Worm (Caenorhabditis elegans) whole organism, L2 larva: ENCODE data around the gene srlf-30.

Experiments
- C34F6.9 ChIP-seq: fragments of 150-350 bp; optimal IDR thresholded peaks from 2 replicates; lab custom pipeline; 2014; ENCODE audit warnings: missing biosample characterization, missing genetic modification characterization
- F13H6.1 ChIP-seq: sonication (generic microtip); optimal IDR thresholded peaks from 2 replicates; lab custom pipeline; 2016; ENCODE audit warnings: missing genetic modification characterization, missing compliant biosample characterization
- R02D3.7 ChIP-seq: fragments of 150-350 bp; optimal IDR thresholded peaks from 2 replicates; lab custom pipeline; 2014; ENCODE audit warnings: missing biosample characterization, missing genetic modification characterization
- Y55F3AM.14 ChIP-seq: fragments of 200-800 bp; sonication (Bioruptor generic); optimal IDR thresholded peaks from 2 replicates; lab custom pipeline; 2018; ENCODE audit warnings: mild to moderate bottlenecking, missing genetic modification characterization, missing compliant biosample characterization
- ZK546.5 ChIP-seq: sonication (generic microtip); optimal IDR thresholded peaks from 2 replicates; lab custom pipeline; 2017; ENCODE audit warnings: missing biosample characterization, missing genetic modification characterization
- alr-1 ChIP-seq: fragments of 150-350 bp; optimal IDR thresholded peaks from 2 replicates; lab custom pipeline; 2014; ENCODE audit warnings: missing biosample characterization, missing genetic modification characterization
- aly-2 ChIP-seq: fragments of 150-350 bp; optimal IDR thresholded peaks from 2 replicates; lab custom pipeline; 2014; ENCODE audit warnings: missing biosample characterization, missing genetic modification characterization
- ama-1 ChIP-seq: fragments of 150-350 bp; optimal IDR thresholded peaks from 2 replicates; lab custom pipeline; 2018; ENCODE audit warnings: inconsistent platforms
- blmp-1 ChIP-seq: sonication (generic microtip); optimal IDR thresholded peaks from 2 replicates; lab custom pipeline; 2017; ENCODE audit warnings: missing genetic modification characterization, mild to moderate bottlenecking, missing compliant biosample characterization, antibody characterized with exemption, moderate library complexity; ENCODE audit not compliant: insufficient read depth
- ceh-16 ChIP-seq: fragments of 150-350 bp; optimal IDR thresholded peaks from 2 replicates; lab custom pipeline; 2014; ENCODE audit warnings: missing biosample characterization, missing genetic modification characterization
- ceh-82 ChIP-seq: fragments of 150-350 bp; optimal IDR thresholded peaks from 2 replicates; lab custom pipeline; 2014; ENCODE audit warnings: missing biosample characterization, missing genetic modification characterization
- crh-2 ChIP-seq: sonication (generic microtip); optimal IDR thresholded peaks from 2 replicates; lab custom pipeline; 2017; ENCODE audit warnings: missing biosample characterization, missing genetic modification characterization
- dmd-4 ChIP-seq: sonication (generic microtip); optimal IDR thresholded peaks from 2 replicates; lab custom pipeline; 2017; ENCODE audit warnings: missing biosample characterization, missing genetic modification characterization
- egl-27 ChIP-seq: sonication (generic microtip); optimal IDR thresholded peaks from 3 replicates; lab custom pipeline; 2017; ENCODE audit warnings: missing biosample characterization, missing genetic modification reagents, missing genetic modification characterization
- elt-1 ChIP-seq: fragments of 150-350 bp; optimal IDR thresholded peaks from 2 replicates; lab custom pipeline; 2014; ENCODE audit warnings: missing biosample characterization, missing genetic modification characterization
- elt-3 ChIP-seq: sonication (generic microtip); optimal IDR thresholded peaks from 2 replicates; lab custom pipeline; 2017; ENCODE audit warnings: missing biosample characterization, missing genetic modification characterization
- fos-1 ChIP-seq: fragments of 150-350 bp; optimal IDR thresholded peaks from 2 replicates; lab custom pipeline; 2014; ENCODE audit warnings: missing biosample characterization, missing genetic modification characterization
- gmeb-1 ChIP-seq: fragments of 150-350 bp; optimal IDR thresholded peaks from 2 replicates; lab custom pipeline; 2014; ENCODE audit warnings: missing biosample characterization, missing genetic modification characterization
- lin-11 ChIP-seq: fragments of 150-350 bp; sonication (generic microtip); optimal IDR thresholded peaks from 2 replicates; lab custom pipeline; 2014; ENCODE audit warnings: missing biosample characterization, missing genetic modification characterization, inconsistent platforms, mixed read lengths
- lin-13 ChIP-seq: fragments of 150-350 bp; optimal IDR thresholded peaks from 2 replicates; lab custom pipeline; 2014; ENCODE audit warnings: missing biosample characterization, missing genetic modification reagents, missing genetic modification characterization
- lin-39 ChIP-seq: fragments of 150-350 bp; optimal IDR thresholded peaks from 2 replicates; lab custom pipeline; 2014; ENCODE audit warnings: missing biosample characterization, missing genetic modification reagents, missing genetic modification characterization
- lsy-2 ChIP-seq, 2 experiments: fragments of 150-350 bp in 1 of 2; sonication (generic microtip) in 1 of 2; optimal IDR thresholded peaks; 2 replicates each; lab custom pipeline; 2014 to 2017; ENCODE audit warnings: missing biosample characterization in 2 of 2, missing genetic modification characterization in 2 of 2
- mab-5 ChIP-seq: fragments of 150-350 bp; optimal IDR thresholded peaks from 2 replicates; lab custom pipeline; 2014; ENCODE audit warnings: missing biosample characterization, missing genetic modification characterization
- mbf-1 ChIP-seq: sonication (generic microtip); optimal IDR thresholded peaks from 2 replicates; lab custom pipeline; 2017; ENCODE audit warnings: missing biosample characterization, missing genetic modification characterization
- mdl-1 ChIP-seq, 2 experiments: fragments of 150-350 bp in 1 of 2; sonication (generic microtip) in 1 of 2; optimal IDR thresholded peaks; 2 replicates each; lab custom pipeline; 2017; ENCODE audit warnings: missing biosample characterization in 2 of 2, missing genetic modification characterization in 2 of 2
- nhr-10 ChIP-seq: sonication (generic microtip); optimal IDR thresholded peaks from 2 replicates; lab custom pipeline; 2017; ENCODE audit warnings: missing biosample characterization, missing genetic modification characterization
- nhr-11 ChIP-seq: fragments of 150-350 bp; optimal IDR thresholded peaks from 2 replicates; lab custom pipeline; 2014; ENCODE audit warnings: missing biosample characterization, missing genetic modification characterization
- nhr-12 ChIP-seq: fragments of 150-350 bp; optimal IDR thresholded peaks from 2 replicates; lab custom pipeline; 2014; ENCODE audit warnings: missing biosample characterization, missing genetic modification characterization
- nhr-129 ChIP-seq: fragments of 150-350 bp; optimal IDR thresholded peaks from 2 replicates; lab custom pipeline; 2014; ENCODE audit warnings: missing biosample characterization, missing genetic modification characterization
- nhr-21 ChIP-seq: fragments of 150-350 bp; optimal IDR thresholded peaks from 2 replicates; lab custom pipeline; 2014; ENCODE audit warnings: missing biosample characterization, missing genetic modification characterization
- nhr-23 ChIP-seq: fragments of 150-350 bp; optimal IDR thresholded peaks from 2 replicates; lab custom pipeline; 2014; ENCODE audit warnings: missing biosample characterization, missing genetic modification reagents, missing genetic modification characterization
- nhr-237 ChIP-seq: fragments of 150-350 bp; optimal IDR thresholded peaks from 2 replicates; lab custom pipeline; 2014; ENCODE audit warnings: missing biosample characterization, missing genetic modification characterization
- nhr-25 ChIP-seq: fragments of 150-350 bp; sonication (generic microtip); optimal IDR thresholded peaks from 3 replicates; lab custom pipeline; 2014; ENCODE audit warnings: missing biosample characterization, missing genetic modification characterization
- nhr-6 ChIP-seq: fragments of 150-350 bp; optimal IDR thresholded peaks from 2 replicates; lab custom pipeline; 2014; ENCODE audit warnings: missing biosample characterization, missing genetic modification characterization
- nhr-77 ChIP-seq: fragments of 150-350 bp; optimal IDR thresholded peaks from 2 replicates; lab custom pipeline; 2014; ENCODE audit warnings: missing biosample characterization, missing genetic modification characterization
- peb-1 ChIP-seq: fragments of 150-350 bp; optimal IDR thresholded peaks from 2 replicates; lab custom pipeline; 2014; ENCODE audit warnings: missing biosample characterization, missing genetic modification characterization
- sem-4 ChIP-seq: fragments of 150-350 bp; optimal IDR thresholded peaks from 2 replicates; lab custom pipeline; 2014; ENCODE audit warnings: missing biosample characterization, missing genetic modification reagents, missing genetic modification characterization
- skn-1 ChIP-seq: sonication (generic microtip); optimal IDR thresholded peaks from 2 replicates; lab custom pipeline; 2017; ENCODE audit warnings: missing biosample characterization, missing genetic modification characterization
- sma-3 ChIP-seq: sonication (generic microtip); optimal IDR thresholded peaks from 2 replicates; lab custom pipeline; 2016; ENCODE audit warnings: missing genetic modification reagents, missing genetic modification characterization, missing compliant biosample characterization
- sma-9 ChIP-seq, 2 experiments: fragments of 150-350 bp in 1 of 2; sonication (generic microtip) in 1 of 2; optimal IDR thresholded peaks; 2 replicates each; lab custom pipeline; 2014 to 2016; ENCODE audit warnings: missing genetic modification characterization in 2 of 2, mild to moderate bottlenecking in 1 of 2, missing biosample characterization in 1 of 2, missing compliant biosample characterization in 1 of 2, missing genetic modification reagents in 1 of 2, moderate library complexity in 1 of 2
- snpc-4 ChIP-seq: fragments of 150-350 bp; optimal IDR thresholded peaks from 2 replicates; lab custom pipeline; 2014; ENCODE audit warnings: missing biosample characterization, missing genetic modification characterization
- unc-39 ChIP-seq: fragments of 150-350 bp; optimal IDR thresholded peaks from 2 replicates; lab custom pipeline; 2014; ENCODE audit warnings: missing biosample characterization, missing genetic modification characterization
- unc-55 ChIP-seq: fragments of 150-350 bp; sonication (generic microtip); optimal IDR thresholded peaks from 3 replicates; lab custom pipeline; 2014; ENCODE audit warnings: missing biosample characterization, missing genetic modification reagents, missing genetic modification characterization
- unc-62 ChIP-seq: fragments of 150-350 bp; optimal IDR thresholded peaks from 2 replicates; lab custom pipeline; 2014; ENCODE audit warnings: missing biosample characterization, missing genetic modification reagents, missing genetic modification characterization
- zag-1 ChIP-seq: fragments of 150-350 bp; optimal IDR thresholded peaks from 2 replicates; lab custom pipeline; 2014; ENCODE audit warnings: missing biosample characterization, missing genetic modification characterization
- ztf-1 ChIP-seq: fragments of 200-800 bp; sonication (Bioruptor generic); conservative IDR thresholded peaks from 2 replicates; pipeline ENCODE4 v1.3.6; 2022; ENCODE audit warnings: missing genetic modification characterization, missing compliant biosample characterization
- ztf-11 ChIP-seq: sonication (generic microtip); optimal IDR thresholded peaks from 2 replicates; lab custom pipeline; 2017; ENCODE audit warnings: missing biosample characterization, missing genetic modification characterization
- ztf-4 ChIP-seq: fragments of 150-350 bp; optimal IDR thresholded peaks from 2 replicates; lab custom pipeline; 2014; ENCODE audit warnings: missing biosample characterization, missing genetic modification characterization

srlf-30 gene

DNA sequence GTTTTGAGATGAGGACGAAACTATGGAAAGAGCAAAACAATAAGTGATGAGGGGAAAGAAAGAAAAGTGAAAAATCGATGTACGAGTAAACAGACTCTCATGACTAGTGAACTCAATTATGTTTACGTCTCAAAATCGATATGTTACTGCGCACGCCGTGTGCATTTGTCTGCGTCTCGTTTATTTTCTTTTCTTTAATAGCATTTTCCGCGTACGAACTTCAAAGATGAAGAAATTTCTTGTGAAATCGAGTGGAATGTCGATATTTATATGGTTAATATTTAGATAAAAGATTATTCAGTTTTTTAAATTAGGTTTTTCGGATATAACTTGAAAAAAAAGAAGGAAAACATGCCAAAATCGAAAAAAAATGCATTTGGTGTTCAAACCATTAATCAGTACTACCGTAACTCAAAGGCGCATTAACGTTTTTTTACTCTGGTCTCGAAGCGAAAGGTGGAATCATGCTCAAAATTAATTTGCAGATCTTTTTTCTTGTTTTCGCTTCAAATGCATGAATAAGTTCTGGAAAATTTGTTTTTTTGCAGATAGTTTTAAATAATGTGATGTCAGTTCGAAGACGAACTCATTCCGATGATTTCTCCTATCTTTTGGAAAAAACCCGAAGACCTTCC lies 36.8 kb downstream of the srlf-30 start, which contains the start of gene fic-1:
Gene fic-1, plus strand, starts transcription at position 549 of the 635 bp plus-strand sequence.
- TF ChIP-seq mab-5 (peak; percentile 51), nhr-10 (tag; lab: Kevin White, UChicago) (no peak), nhr-21 (tag; lab: Kevin White, UChicago) (no peak), sem-4 (tag; lab: Kevin White, UChicago) (peak; percentile 33), nhr-129 (peak; percentile 81), nhr-6 (tag; lab: Kevin White, UChicago) (peak; percentile 56), nhr-77 (tag; lab: Kevin White, UChicago) (no peak), unc-39 (tag; lab: Kevin White, UChicago) (no peak), alr-1 (tag; lab: Kevin White, UChicago) (no peak), nhr-23 (no peak), aly-2 (tag; lab: Kevin White, UChicago) (no peak), lin-13 (peak; percentile 74), ceh-82 (tag; lab: Kevin White, UChicago) (no peak), nhr-12 (tag; lab: Kevin White, UChicago) (no peak), R02D3.7 (no peak), nhr-11 (no peak), mbf-1 (tag; lab: Kevin White, UChicago) (no peak), blmp-1 (tag; lab: Kevin White, UChicago) (no peak), ZK546.5 (tag; lab: Kevin White, UChicago) (no peak), skn-1 (tag; lab: Kevin White, UChicago) (peak; percentile 38), dmd-4 (tag; lab: Kevin White, UChicago) (no peak), ceh-16 (tag; lab: Kevin White, UChicago) (no peak), lin-39 (tag; lab: Kevin White, UChicago) (no peak), fos-1 (tag; lab: Kevin White, UChicago) (peak; percentile 19), peb-1 (tag; lab: Kevin White, UChicago) (no peak), ztf-1 (GFP tag; lab: Robert Waterston, UW) (no peak), zag-1 (peak; percentile 64), snpc-4 (tag; lab: Kevin White, UChicago) (peak; percentile 36), nhr-237 (tag; lab: Kevin White, UChicago) (no peak), crh-2 (peak; percentile 90), unc-55 (GFP tag; lab: Kevin White, UChicago) (peak; percentile 94), elt-1 (tag; lab: Kevin White, UChicago) (no peak), egl-27 (tag; lab: Kevin White, UChicago) (no peak), sma-9 (GFP tag; optimal IDR thresholded peaks at IDR 0.05; lab: Kevin White, UChicago) (peak; percentile 84), sma-9 (tag; optimal IDR thresholded peaks at IDR 0.05; lab: Kevin White, UChicago) (no peak), nhr-25 (tag; lab: Kevin White, UChicago) (no peak), mdl-1 (tag; optimal IDR thresholded peaks at IDR 0.05; lab: Kevin White, UChicago) (peak; percentile 77 to 84), Y55F3AM.14 (no peak), F13H6.1 (tag; lab: Kevin White, UChicago) (peak; percentile 44), ztf-11 (tag; lab: Kevin White, UChicago) (no peak), ama-1 (lab: Kevin White, UChicago) (peak; percentile 24), ztf-4 (tag; lab: Kevin White, UChicago) (peak; percentile 63), lsy-2 (tag; optimal IDR thresholded peaks at IDR 0.05; lab: Kevin White, UChicago) (peak; percentile 37 to 83), C34F6.9 (tag; lab: Kevin White, UChicago) (peak; percentile 92), lin-11 (no peak), unc-62 (GFP tag; lab: Kevin White, UChicago) (no peak), elt-3 (no peak), sma-3 (GFP tag; lab: Kevin White, UChicago) (peak; percentile 22), gmeb-1 (tag; lab: Kevin White, UChicago) (no peak)
